Worm (Caenorhabditis elegans): ENCODE data around the gene F26F2.4.

Gene F26F2.4

ce11 chrV:20595653-20596052 is 26.6 kb downstream of the F26F2.4 start, which contains the start of gene F26F2.11:
TSS of gene F26F2.11 (minus strand) at chrV:20595753.
- TF ChIP-seq hlh-6 (tag; optimal IDR thresholded peaks at IDR 0.05) = no peak
- TF ChIP-seq pag-3 (tag; optimal IDR thresholded peaks at IDR 0.05; ENCODE audit: borderline replicate concordance) = no peak
- TF ChIP-seq ceh-31 (tag; optimal IDR thresholded peaks at IDR 0.05) = no peak
- TF ChIP-seq npax-4 (tag; optimal IDR thresholded peaks at IDR 0.05) = no peak

- TF ChIP-seq Y22D7AL.16 (tag; optimal IDR thresholded peaks at IDR 0.05) (no peak), pros-1 (tag; optimal IDR thresholded peaks at IDR 0.05) (no peak), ceh-45 (GFP tag; IDR thresholded peaks at IDR 0.05) (no peak), sox-4 (tag; optimal IDR thresholded peaks at IDR 0.05) (no peak), pha-2 (tag; optimal IDR thresholded peaks at IDR 0.05) (no peak), ref-2 (tag; optimal IDR thresholded peaks at IDR 0.05) (no peak), zip-5 (tag; optimal IDR thresholded peaks at IDR 0.05) (no peak), tbx-7 (tag; optimal IDR thresholded peaks at IDR 0.05) (no peak), dve-1 (tag; optimal IDR thresholded peaks at IDR 0.05) (no peak), unc-55 (GFP tag; optimal IDR thresholded peaks at IDR 0.05) (no peak), pat-9 (tag; optimal IDR thresholded peaks at IDR 0.05) (no peak)
These were observed 28.0 kb downstream of the F26F2.4 start, which contains the start of gene F46B3.1 for ce11 chrV:20597076-20597475. TSS of gene F46B3.1 (minus strand) at chrV:20597176.

ce11 chrV:20599795-20600194 is 30.7 kb downstream of the F26F2.4 start, which contains the start of gene col-163:
TSS of gene col-163 (plus strand) at chrV:20600095.
- TF ChIP-seq C08G9.2 (tag; optimal IDR thresholded peaks at IDR 0.05) (no peak), ceh-14 (tag; optimal IDR thresholded peaks at IDR 0.05) (no peak), ahr-1 (tag; optimal IDR thresholded peaks at IDR 0.05) (no peak), nhr-232 (tag; optimal IDR thresholded peaks at IDR 0.05) (no peak), ceh-6 (GFP tag; optimal IDR thresholded peaks at IDR 0.05) (no peak), hlh-15 (tag; optimal IDR thresholded peaks at IDR 0.05) (no peak), pha-4 (tag; optimal IDR thresholded peaks at IDR 0.05) (no peak), sox-4 (tag; optimal IDR thresholded peaks at IDR 0.05) (no peak), sdc-2 (tag; optimal IDR thresholded peaks at IDR 0.05) (no peak), ama-1 (optimal IDR thresholded peaks at IDR 0.05) (no peak), ceh-22 (tag; optimal IDR thresholded peaks at IDR 0.05) (no peak), unc-42 (tag; optimal IDR thresholded peaks at IDR 0.05) (no peak), hlh-30 (tag; optimal IDR thresholded peaks at IDR 0.05; ENCODE audit: insufficient read depth) (no peak)

ce11 chrV:20600704-20601103 is 31.6 kb downstream of the F26F2.4 start:
- TF ChIP-seq ceh-31 (tag; optimal IDR thresholded peaks at IDR 0.05) (peak; percentile 7), elt-4 (tag; optimal IDR thresholded peaks at IDR 0.05) (peak; percentile 87), ztf-16 (tag; optimal IDR thresholded peaks at IDR 0.05) (no peak), pha-2 (tag; optimal IDR thresholded peaks at IDR 0.05) (no peak)

- no peak for TF ChIP-seq tbx-2 (tag; optimal IDR thresholded peaks at IDR 0.05)
- TF ChIP-seq ceh-14 (tag; optimal IDR thresholded peaks at IDR 0.05) = no peak
- no peak for TF ChIP-seq pax-1 (tag; optimal IDR thresholded peaks at IDR 0.05)
- no peak for TF ChIP-seq che-1 (tag; optimal IDR thresholded peaks at IDR 0.05)
- TF ChIP-seq unc-86 (tag; optimal IDR thresholded peaks at IDR 0.05) = no peak
- TF ChIP-seq gmeb-2 (tag; optimal IDR thresholded peaks at IDR 0.05) = no peak
- TF ChIP-seq hlh-13 (GFP tag; optimal IDR thresholded peaks at IDR 0.05) = no peak
These were observed 33.9 kb downstream of the F26F2.4 start, which contains the start of gene ttr-11 for ce11 chrV:20603014-20603413. TSS of gene ttr-11 (plus strand) at chrV:20603314.
